Fruit fly (Drosophila melanogaster) whole organism, wandering third instar larva: ENCODE measurements around the gene Rilpl.

Experiments used
- Abd-B ChIP-seq: fragments of >200 bp; optimal IDR thresholded peaks from 2 replicates; lab custom pipeline; 2017; ENCODE audit warnings: missing biosample characterization, missing genetic modification characterization
- CG32264 ChIP-seq: fragments of 200-800 bp; sonication (Bioruptor generic); optimal IDR thresholded peaks from 2 replicates; lab custom pipeline; 2016; ENCODE audit warnings: missing biosample characterization, missing genetic modification characterization
- CG9705 ChIP-seq: fragments of 200-800 bp; sonication (Bioruptor generic); optimal IDR thresholded peaks from 2 replicates; lab custom pipeline; 2018; ENCODE audit warnings: missing biosample characterization, mild to moderate bottlenecking, missing genetic modification characterization
- CrebA ChIP-seq: fragments of 200-800 bp; sonication (Bioruptor generic); optimal IDR thresholded peaks from 2 replicates; lab custom pipeline; 2016; ENCODE audit warnings: missing biosample characterization, mild to moderate bottlenecking, missing genetic modification characterization, borderline replicate concordance
- Dfd ChIP-seq: fragments of >200 bp; optimal IDR thresholded peaks from 2 replicates; lab custom pipeline; 2017; ENCODE audit warnings: missing biosample characterization, missing genetic modification characterization
- Dif ChIP-seq: fragments of 200-275, 200-300 bp; sonication (Bioruptor generic); optimal IDR thresholded peaks from 2 replicates; lab custom pipeline; 2018; ENCODE audit warnings: missing biosample characterization, missing genetic modification characterization; ENCODE audit not compliant: partially characterized antibody
- HLH106 ChIP-seq: fragments of 200-800 bp; optimal IDR thresholded peaks from 3 replicates; lab custom pipeline; 2019; ENCODE audit warnings: missing biosample characterization, mild to moderate bottlenecking, missing genetic modification characterization, moderate library complexity
- Hnf4 ChIP-seq: fragments of 200-800 bp; sonication (Bioruptor generic); optimal IDR thresholded peaks from 2 replicates; lab custom pipeline; 2016; ENCODE audit warnings: missing biosample characterization, mild to moderate bottlenecking, missing genetic modification characterization
- Hr78 ChIP-seq: fragments of >200 bp; optimal IDR thresholded peaks from 2 replicates; lab custom pipeline; 2017; ENCODE audit warnings: missing biosample characterization, missing genetic modification characterization
- Hr83 ChIP-seq: fragments of 200-300 bp; sonication (Bioruptor generic); optimal IDR thresholded peaks from 2 replicates; lab custom pipeline; 2016; ENCODE audit warnings: missing biosample characterization, mild to moderate bottlenecking, missing genetic modification characterization, moderate library complexity; ENCODE audit not compliant: poor library complexity, severe bottlenecking
- Jra ChIP-seq: sonication (Bioruptor generic); optimal IDR thresholded peaks from 2 replicates; lab custom pipeline; 2016; ENCODE audit warnings: missing biosample characterization, missing genetic modification characterization
- Mio ChIP-seq: sonication (Bioruptor generic); optimal IDR thresholded peaks from 2 replicates; lab custom pipeline; 2016; ENCODE audit warnings: missing biosample characterization, missing genetic modification characterization
- Myc ChIP-seq: fragments of >200 bp; optimal IDR thresholded peaks from 2 replicates; lab custom pipeline; 2017
- N ChIP-seq: fragments of >200 bp; optimal IDR thresholded peaks from 2 replicates; lab custom pipeline; 2018; ENCODE audit warnings: missing biosample characterization, missing external identifiers, missing genetic modification characterization
- OdsH ChIP-seq: fragments of 200-800 bp; sonication (Bioruptor generic); optimal IDR thresholded peaks from 2 replicates; lab custom pipeline; 2016; ENCODE audit warnings: missing biosample characterization, mild to moderate bottlenecking, missing genetic modification characterization
- Rel ChIP-seq, 2 experiments: fragments of 200-800 bp; sonication (Bioruptor generic) in 1 of 2; optimal IDR thresholded peaks; 2 replicates in 1 of 2; 3 replicates in 1 of 2; lab custom pipeline; 2016 to 2019; ENCODE audit warnings: mild to moderate bottlenecking in 2 of 2, missing biosample characterization in 2 of 2, missing genetic modification characterization in 2 of 2, moderate library complexity in 1 of 2
- Sp1 ChIP-seq: fragments of 200-800 bp; sonication (Bioruptor generic); optimal IDR thresholded peaks from 3 replicates; lab custom pipeline; 2019; ENCODE audit warnings: missing biosample characterization, mild to moderate bottlenecking, missing genetic modification characterization, moderate library complexity
- Vsx2 ChIP-seq: fragments of 200-300, 225-300 bp; sonication (Bioruptor generic); optimal IDR thresholded peaks from 2 replicates; lab custom pipeline; 2018; ENCODE audit warnings: missing biosample characterization, missing genetic modification characterization; ENCODE audit not compliant: partially characterized antibody
- br ChIP-seq: fragments of 200-800 bp; sonication (Bioruptor generic); optimal IDR thresholded peaks from 2 replicates; lab custom pipeline; 2016; ENCODE audit warnings: missing biosample characterization, missing genetic modification characterization
- brk ChIP-seq: fragments of 200-800 bp; sonication (Bioruptor generic); optimal IDR thresholded peaks from 2 replicates; lab custom pipeline; 2016; ENCODE audit warnings: missing biosample characterization, mild to moderate bottlenecking, missing genetic modification characterization
- dl ChIP-seq, 2 experiments: fragments of 175-275, 200-275 bp in 1 of 2; fragments of 200-275 bp in 1 of 2; sonication (Bioruptor generic); optimal IDR thresholded peaks; lab custom pipeline; 2018; ENCODE audit warnings: mild to moderate bottlenecking in 2 of 2, missing biosample characterization in 2 of 2, missing genetic modification characterization in 2 of 2, moderate library complexity in 2 of 2; ENCODE audit not compliant: partially characterized antibody in 2 of 2, insufficient read depth in 1 of 2
- dmrt93B ChIP-seq: fragments of 200-800 bp; sonication (Bioruptor generic); optimal IDR thresholded peaks from 2 replicates; lab custom pipeline; 2018; ENCODE audit warnings: missing biosample characterization, mild to moderate bottlenecking, missing genetic modification characterization
- dsf ChIP-seq: sonication (Bioruptor generic); optimal IDR thresholded peaks from 2 replicates; lab custom pipeline; 2016; ENCODE audit warnings: missing biosample characterization, missing genetic modification characterization, borderline replicate concordance
- ey ChIP-seq: fragments of 200-800 bp; sonication (Bioruptor generic); optimal IDR thresholded peaks from 2 replicates; lab custom pipeline; 2016; ENCODE audit warnings: missing biosample characterization, missing genetic modification characterization
- foxo ChIP-seq, 2 experiments: fragments of 200-800 bp; sonication (Bioruptor generic); optimal IDR thresholded peaks; 2 replicates in 1 of 2; 3 replicates in 1 of 2; lab custom pipeline; 2016 to 2017; ENCODE audit warnings: missing biosample characterization in 2 of 2, missing genetic modification characterization in 2 of 2
- h ChIP-seq: fragments of 200-800 bp; sonication (Bioruptor generic); optimal IDR thresholded peaks from 3 replicates; lab custom pipeline; 2016; ENCODE audit warnings: missing biosample characterization, mild to moderate bottlenecking, missing genetic modification characterization
- jim ChIP-seq: fragments of 175-275, 200-325 bp; sonication (Bioruptor generic); optimal IDR thresholded peaks from 2 replicates; lab custom pipeline; 2016; ENCODE audit warnings: missing biosample characterization, mild to moderate bottlenecking, missing genetic modification characterization
- lola ChIP-seq: fragments of >200 bp; optimal IDR thresholded peaks from 2 replicates; lab custom pipeline; 2017; ENCODE audit warnings: missing biosample characterization, missing genetic modification characterization
- pan ChIP-seq: fragments of >200 bp; optimal IDR thresholded peaks from 2 replicates; lab custom pipeline; 2017
- psq ChIP-seq: fragments of 200-800 bp; sonication (Bioruptor generic); optimal IDR thresholded peaks from 3 replicates; lab custom pipeline; 2017; ENCODE audit warnings: missing biosample characterization, mild to moderate bottlenecking, missing genetic modification characterization, moderate library complexity
- rgr ChIP-seq: fragments of 200-800 bp; sonication (Bioruptor generic); optimal IDR thresholded peaks from 3 replicates; lab custom pipeline; 2016; ENCODE audit warnings: missing biosample characterization, mild to moderate bottlenecking, missing genetic modification characterization
- sage ChIP-seq: fragments of 200-800 bp; sonication (Bioruptor generic); optimal IDR thresholded peaks from 2 replicates; lab custom pipeline; 2016; ENCODE audit warnings: missing biosample characterization, mild to moderate bottlenecking, missing genetic modification characterization
- sv ChIP-seq: fragments of 200-800 bp; sonication (Bioruptor generic); optimal IDR thresholded peaks from 3 replicates; lab custom pipeline; 2016; ENCODE audit warnings: missing biosample characterization, missing genetic modification characterization
- tai ChIP-seq: sonication (Bioruptor generic); optimal IDR thresholded peaks from 2 replicates; lab custom pipeline; 2016; ENCODE audit warnings: missing biosample characterization, missing genetic modification characterization
- usp ChIP-seq: fragments of >200 bp; optimal IDR thresholded peaks from 2 replicates; lab custom pipeline; 2017; ENCODE audit warnings: missing biosample characterization, missing genetic modification characterization
- woc ChIP-seq: sonication (Bioruptor generic); optimal IDR thresholded peaks from 2 replicates; lab custom pipeline; 2016; ENCODE audit warnings: missing biosample characterization, mild to moderate bottlenecking, missing genetic modification characterization

The Rilpl gene

DNA sequence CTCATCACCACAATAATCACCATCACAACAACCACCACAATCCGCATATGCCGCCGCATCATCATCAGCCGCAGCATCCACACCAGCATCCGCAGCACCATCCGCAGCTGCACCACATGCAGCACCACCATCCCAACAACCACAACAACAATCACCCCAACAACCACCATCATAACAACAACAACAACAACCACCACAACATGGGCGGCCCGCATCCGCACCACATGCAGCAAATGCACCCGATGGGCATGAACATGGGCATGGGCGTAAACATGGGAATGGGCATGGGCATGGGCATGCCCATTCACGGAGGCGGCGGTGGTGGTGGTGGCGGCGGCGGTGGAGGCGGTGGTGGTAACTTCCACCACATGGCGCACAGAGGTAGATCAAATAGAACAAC lies 20.2 kb upstream of the Rilpl start:
- TF ChIP-seq HLH106 (tag; lab: Kevin White, UChicago) (no peak), CG32264 (GFP tag; lab: Kevin White, UChicago) (no peak)

DNA sequence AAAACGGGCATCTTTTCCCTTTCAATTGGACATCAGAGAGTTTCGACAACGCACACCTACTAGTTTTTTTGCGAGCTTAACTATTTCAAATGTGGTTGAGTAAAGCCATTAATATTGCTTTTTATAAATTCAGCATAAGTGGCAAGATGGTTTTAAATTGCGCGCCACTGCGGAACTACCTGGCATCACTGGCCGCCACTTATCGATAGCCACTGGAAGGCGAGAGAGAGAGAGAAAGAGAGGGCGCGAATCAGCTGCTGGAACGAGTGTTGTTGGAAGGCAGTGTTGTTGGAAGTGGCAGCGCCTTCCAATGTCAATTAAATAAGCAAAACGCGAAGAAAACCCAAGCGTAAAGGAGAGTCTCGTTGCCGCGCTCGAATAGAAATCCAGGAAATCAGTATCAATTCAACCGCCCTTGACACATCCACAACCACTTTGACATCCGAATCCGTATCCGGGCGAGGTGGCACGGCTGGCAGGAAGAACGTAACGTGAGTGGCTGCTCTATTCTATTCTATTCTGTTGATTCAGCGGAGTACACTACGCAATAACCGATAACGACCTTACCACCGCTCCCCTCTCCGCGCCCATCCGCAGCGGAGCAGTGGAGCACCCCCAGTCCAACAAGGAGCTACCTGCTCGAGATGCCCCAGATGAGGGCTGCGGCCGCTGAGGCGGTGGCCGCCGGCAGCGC lies 17.4 kb upstream of the Rilpl start, which contains the start of gene AMPKalpha:
Gene AMPKalpha (plus strand): TSS at position 272 of the 694 bp plus-strand sequence.
- no peak for TF ChIP-seq Rel (GFP tag; optimal IDR thresholded peaks at IDR 0.05; lab: Kevin White, UChicago)
- TF ChIP-seq Rel (tag; optimal IDR thresholded peaks at IDR 0.05; lab: Kevin White, UChicago) = no peak
- no peak for TF ChIP-seq dl (GFP tag; optimal IDR thresholded peaks at IDR 0.05; lab: Kevin White, UChicago; ENCODE audit: insufficient read depth in 1 of 2, partially characterized antibody in 2 of 2)
- no peak for TF ChIP-seq CG32264 (GFP tag; lab: Kevin White, UChicago)
- no peak for TF ChIP-seq Vsx2
- no peak for TF ChIP-seq sv (GFP tag; lab: Kevin White, UChicago)
- TF ChIP-seq rgr = no peak
- no peak for TF ChIP-seq Dif (GFP tag; lab: Kevin White, UChicago)
- TF ChIP-seq tai = no peak
- TF ChIP-seq dmrt93B (GFP tag; lab: Kevin White, UChicago) = no peak
- no peak for TF ChIP-seq Mio
- TF ChIP-seq Hr78 = no peak

DNA sequence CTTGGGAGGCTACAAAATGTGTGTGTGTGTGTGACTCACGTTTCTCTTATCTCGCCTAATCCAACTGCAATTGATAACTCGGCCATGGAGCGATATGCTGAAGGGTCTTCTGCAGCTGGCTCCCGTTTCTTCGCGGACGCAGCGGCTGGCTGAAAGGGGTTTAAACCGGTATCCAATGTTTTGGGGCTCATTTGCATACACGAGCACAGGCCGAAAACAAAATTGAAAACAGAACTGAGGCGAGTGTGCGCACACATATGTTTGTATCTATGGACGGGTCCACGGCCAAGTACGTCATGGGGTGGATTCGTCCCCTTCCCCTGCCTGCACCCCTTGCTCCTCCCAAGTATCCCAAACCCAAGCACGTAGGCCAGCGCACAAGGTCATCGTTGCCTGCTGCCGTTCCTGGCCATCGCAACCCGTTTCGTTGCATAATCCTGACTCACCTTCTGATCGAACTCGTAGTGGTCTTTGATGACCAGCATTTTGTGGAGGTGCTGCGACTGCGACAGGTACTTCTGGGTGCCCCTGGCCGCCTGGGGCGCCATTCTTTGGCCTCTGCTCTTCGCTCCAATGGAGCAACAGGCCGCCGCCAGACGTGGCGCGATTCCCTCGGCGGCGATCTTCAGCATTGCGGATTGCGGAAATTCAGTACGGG lies 13.0 kb upstream of the Rilpl start:
- TF ChIP-seq woc (GFP tag; lab: Kevin White, UChicago) = no peak
- TF ChIP-seq Jra = no peak
- TF ChIP-seq h = no peak
- no peak for TF ChIP-seq usp (GFP tag; lab: Kevin White, UChicago)
- no peak for TF ChIP-seq dmrt93B (GFP tag; lab: Kevin White, UChicago)
- TF ChIP-seq N (GFP tag; lab: Kevin White, UChicago) = no peak
- no peak for TF ChIP-seq dl (GFP tag; optimal IDR thresholded peaks at IDR 0.05; lab: Kevin White, UChicago; ENCODE audit: insufficient read depth in 1 of 2, partially characterized antibody in 2 of 2)
- no peak for TF ChIP-seq Hr83 (GFP tag; lab: Kevin White, UChicago)
- no peak for TF ChIP-seq Dif (GFP tag; lab: Kevin White, UChicago)
- TF ChIP-seq Myc (lab: Kevin White, UChicago) = no peak
- TF ChIP-seq CG9705 (GFP tag; lab: Kevin White, UChicago) = no peak
- no peak for TF ChIP-seq lola (GFP tag; lab: Kevin White, UChicago)
- TF ChIP-seq Mio = no peak
- TF ChIP-seq foxo (GFP tag; optimal IDR thresholded peaks at IDR 0.05; lab: Kevin White, UChicago) = no peak
- no peak for TF ChIP-seq br
- TF ChIP-seq Abd-B (GFP tag; lab: Kevin White, UChicago) = no peak
- no peak for TF ChIP-seq Rel (GFP tag; optimal IDR thresholded peaks at IDR 0.05; lab: Kevin White, UChicago)
- no peak for TF ChIP-seq Rel (tag; optimal IDR thresholded peaks at IDR 0.05; lab: Kevin White, UChicago)
- TF ChIP-seq tai = no peak

DNA sequence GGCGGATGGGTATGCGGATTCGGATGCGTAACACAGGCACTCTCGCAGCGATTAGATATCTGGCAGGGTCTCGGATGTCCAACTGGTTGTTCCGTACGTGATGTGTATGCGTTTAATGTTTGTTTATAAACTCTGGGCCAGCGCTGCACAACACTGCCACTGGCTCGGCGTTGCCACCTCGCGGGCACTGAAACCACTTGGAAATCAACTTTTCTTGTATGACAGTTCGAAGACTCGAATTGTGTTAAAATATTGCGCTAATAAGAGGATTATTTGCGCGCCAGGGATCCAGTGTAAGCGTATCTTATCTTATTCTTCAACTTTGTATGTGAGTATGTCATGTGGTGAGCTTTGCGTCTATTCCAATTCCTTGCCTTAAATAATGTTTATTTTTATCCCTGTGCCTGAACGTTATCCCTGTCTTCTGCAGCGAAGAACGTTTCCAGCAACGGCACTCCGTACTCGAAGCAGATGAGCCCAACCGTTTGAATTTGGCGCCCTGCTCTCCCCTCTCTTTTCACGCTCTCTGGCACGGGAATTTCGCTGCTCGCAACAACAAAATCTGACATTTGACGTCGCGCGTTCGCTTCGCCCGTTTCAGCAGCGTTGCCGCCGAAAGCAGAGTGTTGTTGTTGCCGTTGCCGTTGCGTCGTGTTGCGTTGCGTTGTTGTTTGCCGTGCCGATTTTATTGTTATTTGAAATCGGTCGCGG lies 12.3 kb upstream of the Rilpl start, which contains the start of the genes CG3719 and CG32813:
Gene CG3719 (minus strand): TSS at position 131 of the 711 bp plus-strand sequence.
Gene CG32813 (plus strand): TSS at position 565 of the 711 bp plus-strand sequence.
- TF ChIP-seq Sp1 (GFP tag; lab: Kevin White, UChicago) (peak; percentile 14), jim (GFP tag; lab: Kevin White, UChicago) (no peak), Abd-B (GFP tag; lab: Kevin White, UChicago) (no peak), brk (GFP tag; lab: Kevin White, UChicago) (no peak), dl (GFP tag; optimal IDR thresholded peaks at IDR 0.05; lab: Kevin White, UChicago; ENCODE audit: insufficient read depth in 1 of 2, partially characterized antibody in 2 of 2) (no peak), dmrt93B (GFP tag; lab: Kevin White, UChicago) (no peak), Jra (no peak), HLH106 (tag; lab: Kevin White, UChicago) (peak; percentile 44), woc (GFP tag; lab: Kevin White, UChicago) (no peak), dsf (GFP tag; lab: Kevin White, UChicago) (no peak), Hr83 (GFP tag; lab: Kevin White, UChicago) (peak; percentile 69), h (peak; percentile 48), rgr (peak; percentile 63), Dif (GFP tag; lab: Kevin White, UChicago) (peak; percentile 17), Vsx2 (no peak), CG9705 (GFP tag; lab: Kevin White, UChicago) (peak; percentile 9), Hr78 (no peak), CrebA (GFP tag; lab: Kevin White, UChicago) (no peak), Dfd (GFP tag; lab: Kevin White, UChicago) (no peak), Mio (no peak), usp (GFP tag; lab: Kevin White, UChicago) (no peak), Hnf4 (GFP tag; lab: Kevin White, UChicago) (no peak), N (GFP tag; lab: Kevin White, UChicago) (no peak), pan (no peak), Myc (lab: Kevin White, UChicago) (peak; percentile 37), tai (no peak), ey (peak; percentile 19), OdsH (GFP tag; lab: Kevin White, UChicago) (no peak), CG32264 (GFP tag; lab: Kevin White, UChicago) (no peak), sage (GFP tag; lab: Kevin White, UChicago) (no peak), psq (GFP tag; lab: Kevin White, UChicago) (peak; percentile 11), foxo (GFP tag; optimal IDR thresholded peaks at IDR 0.05; lab: Kevin White, UChicago) (peak in 1 of 2 experiments; percentile 64)
